Fruit fly (Drosophila melanogaster) whole organism, embryonic: ENCODE measurements around the gene Mct1.

Source experiments
- Ada2b ChIP-seq: fragments of 200-800 bp; sonication (Bioruptor generic); IDR thresholded peaks from 2 replicates; pipeline ENCODE4 v1.3.6; 2022; ENCODE audit warnings: missing biosample characterization, missing genetic modification characterization
- Adf1 ChIP-seq: fragments of 200-800 bp; sonication (Bioruptor generic); IDR thresholded peaks from 2 replicates; pipeline ENCODE4 v1.3.6; 2022; ENCODE audit warnings: missing biosample characterization, missing genetic modification characterization
- CG11504 ChIP-seq: fragments of 200-800 bp; sonication (Bioruptor generic); optimal IDR thresholded peaks from 3 replicates; lab custom pipeline; 2019; ENCODE audit warnings: missing biosample characterization, mild to moderate bottlenecking, missing genetic modification characterization, moderate library complexity
- CG15011 ChIP-seq: fragments of 200-800 bp; sonication (Bioruptor generic); optimal IDR thresholded peaks from 3 replicates; lab custom pipeline; 2018; ENCODE audit warnings: missing biosample characterization, mild to moderate bottlenecking, missing genetic modification characterization
- CG1529 ChIP-seq: fragments of 200-800 bp; sonication (Bioruptor generic); optimal IDR thresholded peaks from 3 replicates; lab custom pipeline; 2018; ENCODE audit warnings: missing biosample characterization, missing genetic modification characterization
- CG17359 ChIP-seq: fragments of 200-800 bp; sonication (Bioruptor generic); optimal IDR thresholded peaks from 3 replicates; lab custom pipeline; 2018; ENCODE audit warnings: missing biosample characterization, mild to moderate bottlenecking, missing genetic modification characterization, moderate library complexity
- CG2889 ChIP-seq: fragments of 200-800 bp; sonication (Bioruptor generic); IDR thresholded peaks from 3 replicates; pipeline ENCODE4 v1.3.6; 2022; ENCODE audit warnings: missing biosample characterization, missing genetic modification characterization
- CG6689 ChIP-seq: fragments of 200-800 bp; sonication (Bioruptor generic); IDR thresholded peaks from 2 replicates; pipeline ENCODE4 v1.3.6; 2022; ENCODE audit warnings: missing biosample characterization, missing genetic modification characterization
- CTCF ChIP-seq: fragments of 200-800 bp; sonication (Bioruptor generic); optimal IDR thresholded peaks from 2 replicates; lab custom pipeline; 2017; ENCODE audit warnings: missing biosample characterization, mild to moderate bottlenecking, missing genetic modification characterization, moderate library complexity
- D19A ChIP-seq: fragments of 200-800 bp; optimal IDR thresholded peaks from 3 replicates; lab custom pipeline; 2019; ENCODE audit warnings: missing biosample characterization, mild to moderate bottlenecking, missing genetic modification characterization, moderate library complexity
- Dip2 ChIP-seq: fragments of 200-800 bp; sonication (Bioruptor generic); IDR thresholded peaks from 2 replicates; pipeline ENCODE4 v1.3.6; 2022; ENCODE audit warnings: missing biosample characterization, missing genetic modification characterization
- Dp ChIP-seq: fragments of 200-800 bp; sonication (Bioruptor generic); optimal IDR thresholded peaks from 2 replicates; lab custom pipeline; 2018; ENCODE audit warnings: missing biosample characterization, mild to moderate bottlenecking, missing genetic modification characterization, moderate library complexity
- Drgx ChIP-seq: fragments of 200-800 bp; sonication (Bioruptor generic); IDR thresholded peaks from 2 replicates; pipeline ENCODE4 v1.3.6; 2022; ENCODE audit warnings: missing biosample characterization, missing genetic modification characterization
- Ets65A ChIP-seq: fragments of 200-800 bp; sonication (Bioruptor generic); peaks from one replicate; lab custom pipeline; 2016; ENCODE audit warnings: missing biosample characterization, missing genetic modification characterization
- Gug ChIP-seq: fragments of 200-800 bp; sonication (Bioruptor generic); IDR thresholded peaks from 4 replicates; pipeline ENCODE4 v1.3.6; 2022; ENCODE audit warnings: missing biosample characterization, missing genetic modification characterization
- Hr78 ChIP-seq, 2 experiments: fragments of 200-800 bp in 1 of 2; fragments of >200 bp in 1 of 2; sonication (Bioruptor generic) in 1 of 2; optimal IDR thresholded peaks; 2 replicates each; lab custom pipeline; 2017 to 2019; ENCODE audit warnings: missing biosample characterization in 2 of 2, missing genetic modification characterization in 2 of 2, mild to moderate bottlenecking in 1 of 2, moderate library complexity in 1 of 2
- Med ChIP-seq: fragments of 200-800 bp; sonication (Bioruptor generic); peaks from one replicate; lab custom pipeline; 2016; ENCODE audit warnings: missing biosample characterization, missing genetic modification characterization, mild to moderate bottlenecking, inconsistent platforms, moderate library complexity
- Rfx ChIP-seq: fragments of 200-800 bp; sonication (Bioruptor generic); IDR thresholded peaks from 2 replicates; pipeline ENCODE4 v1.3.6; 2022; ENCODE audit warnings: missing biosample characterization, missing genetic modification characterization
- Sox102F ChIP-seq: fragments of 200-800 bp; sonication (Bioruptor generic); optimal IDR thresholded peaks from 2 replicates; lab custom pipeline; 2018; ENCODE audit warnings: missing biosample characterization, mild to moderate bottlenecking, missing genetic modification characterization, moderate library complexity
- Xrp1 ChIP-seq: fragments of 200-800 bp; sonication (Bioruptor generic); IDR thresholded peaks from 2 replicates; pipeline ENCODE4 v1.3.6; 2022; ENCODE audit warnings: missing biosample characterization, missing genetic modification characterization
- YL-1 ChIP-seq: fragments of 200-800 bp; sonication (Bioruptor generic); optimal IDR thresholded peaks from 3 replicates; lab custom pipeline; 2017; ENCODE audit warnings: missing biosample characterization, mild to moderate bottlenecking, missing genetic modification characterization
- al ChIP-seq: fragments of 200-800 bp; sonication (Bioruptor generic); IDR thresholded peaks from 2 replicates; pipeline ENCODE4 v1.3.6; 2022; ENCODE audit warnings: missing biosample characterization, missing genetic modification characterization
- ara ChIP-seq: fragments of 200-800 bp; sonication (Bioruptor generic); IDR thresholded peaks from 2 replicates; pipeline ENCODE4 v1.3.6; 2022; ENCODE audit warnings: missing biosample characterization, missing genetic modification characterization
- bowl ChIP-seq: fragments of 200-800 bp; sonication (Bioruptor generic); IDR thresholded peaks from 2 replicates; pipeline ENCODE4 v1.3.6; 2022; ENCODE audit warnings: missing biosample characterization, missing genetic modification characterization
- cg ChIP-seq: fragments of 200-800 bp; sonication (Bioruptor generic); optimal IDR thresholded peaks from 3 replicates; lab custom pipeline; 2019; ENCODE audit warnings: missing biosample characterization, mild to moderate bottlenecking, missing genetic modification characterization, moderate library complexity
- chinmo ChIP-seq: fragments of 200-800 bp; sonication (Bioruptor generic); IDR thresholded peaks from 4 replicates; pipeline ENCODE4 v1.3.6; 2022; ENCODE audit warnings: missing biosample characterization, missing genetic modification characterization; ENCODE audit not compliant: partially characterized antibody
- chn ChIP-seq: fragments of 200-800 bp; sonication (Bioruptor generic); optimal IDR thresholded peaks from 2 replicates; lab custom pipeline; 2016; ENCODE audit warnings: missing biosample characterization, missing genetic modification characterization
- crol ChIP-seq: fragments of 200-800 bp; sonication (Bioruptor generic); IDR thresholded peaks from 2 replicates; pipeline ENCODE4 v1.3.6; 2022; ENCODE audit warnings: missing biosample characterization, missing genetic modification characterization
- danr ChIP-seq: fragments of 200-800 bp; sonication (Bioruptor generic); IDR thresholded peaks from 2 replicates; pipeline ENCODE4 v1.3.6; 2022; ENCODE audit warnings: missing biosample characterization, missing genetic modification characterization
- dm ChIP-seq: fragments of 200-800 bp; sonication (Bioruptor generic); optimal IDR thresholded peaks from 3 replicates; lab custom pipeline; 2016; ENCODE audit warnings: missing biosample characterization, missing genetic modification characterization
- dpn ChIP-seq, 2 experiments: fragments of 200-800 bp; sonication (Bioruptor generic); optimal IDR thresholded peaks; 3 replicates each; lab custom pipeline; 2016; ENCODE audit warnings: missing biosample characterization in 2 of 2, missing genetic modification characterization in 2 of 2
- dysf ChIP-seq: fragments of 200-800 bp; sonication (Bioruptor generic); IDR thresholded peaks from 3 replicates; pipeline ENCODE4 v1.3.6; 2022; ENCODE audit warnings: missing biosample characterization, missing genetic modification characterization
- exex ChIP-seq: fragments of 200-800 bp; sonication (Bioruptor generic); optimal IDR thresholded peaks from 4 replicates; lab custom pipeline; 2018; ENCODE audit warnings: missing biosample characterization, mild to moderate bottlenecking, missing genetic modification characterization, moderate library complexity
- ftz-f1 ChIP-seq: fragments of 200-800 bp; sonication (Bioruptor generic); optimal IDR thresholded peaks from 2 replicates; lab custom pipeline; 2016; ENCODE audit warnings: missing biosample characterization, missing genetic modification characterization
- hkb ChIP-seq, 2 experiments: fragments of 200-800 bp in 1 of 2; fragments of >200 bp in 1 of 2; sonication (Bioruptor generic) in 1 of 2; IDR thresholded peaks in 1 of 2; optimal IDR thresholded peaks in 1 of 2; 2 replicates each; pipeline versions ENCODE4 v1.3.6 to Lab custom; 2017 to 2022; ENCODE audit warnings: missing biosample characterization in 1 of 2, missing genetic modification characterization in 1 of 2
- hth ChIP-seq: fragments of >200 bp; optimal IDR thresholded peaks from 2 replicates; lab custom pipeline; 2017; ENCODE audit warnings: inconsistent platforms
- kah ChIP-seq: fragments of 200-800 bp; sonication (Bioruptor generic); optimal IDR thresholded peaks from 2 replicates; lab custom pipeline; 2018; ENCODE audit warnings: missing biosample characterization, mild to moderate bottlenecking, missing genetic modification characterization
- lbe ChIP-seq: fragments of 200-800 bp; sonication (Bioruptor generic); optimal IDR thresholded peaks from 2 replicates; lab custom pipeline; 2016; ENCODE audit warnings: missing biosample characterization, mild to moderate bottlenecking, missing genetic modification characterization
- nmo ChIP-seq: fragments of 200-800 bp; sonication (Bioruptor generic); optimal IDR thresholded peaks from 2 replicates; lab custom pipeline; 2018; ENCODE audit warnings: missing biosample characterization, mild to moderate bottlenecking, missing genetic modification characterization, moderate library complexity
- nom ChIP-seq: fragments of 200-800 bp; sonication (Bioruptor generic); optimal IDR thresholded peaks from 2 replicates; lab custom pipeline; 2017; ENCODE audit warnings: missing biosample characterization, missing genetic modification characterization, mild to moderate bottlenecking, moderate library complexity, missing genetic modification reagents
- pan ChIP-seq, 4 experiments: fragments of >200 bp in 3 of 4; fragments of 200-800 bp in 1 of 4; sonication (Bioruptor generic) in 1 of 4; optimal IDR thresholded peaks in 3 of 4; IDR thresholded peaks in 1 of 4; 2 replicates each; pipeline versions ENCODE4 v1.3.6 to Lab custom; 2017 to 2022; ENCODE audit warnings: missing biosample characterization in 2 of 4, missing genetic modification characterization in 2 of 4, mixed read lengths in 1 of 4
- phol ChIP-seq: fragments of 200-800 bp; sonication (Bioruptor generic); optimal IDR thresholded peaks from 3 replicates; lab custom pipeline; 2018; ENCODE audit warnings: missing biosample characterization, mild to moderate bottlenecking, missing genetic modification characterization, moderate library complexity
- row ChIP-seq: fragments of 200-800 bp; sonication (Bioruptor generic); IDR thresholded peaks from 3 replicates; pipeline ENCODE4 v1.3.6; 2022; ENCODE audit warnings: missing biosample characterization, missing genetic modification characterization
- schlank ChIP-seq: fragments of 200-800 bp; sonication (Bioruptor generic); optimal IDR thresholded peaks from 2 replicates; lab custom pipeline; 2018; ENCODE audit warnings: missing biosample characterization, mild to moderate bottlenecking, missing genetic modification characterization
- sens ChIP-seq: fragments of 200-800 bp; sonication (Bioruptor generic); peaks from one replicate; lab custom pipeline; 2016; ENCODE audit warnings: missing biosample characterization, missing genetic modification characterization
- tll ChIP-seq, 2 experiments: fragments of 200-800 bp in 1 of 2; fragments of >200 bp in 1 of 2; sonication (Bioruptor generic) in 1 of 2; optimal IDR thresholded peaks; 2 replicates each; lab custom pipeline; 2017 to 2019; ENCODE audit warnings: missing biosample characterization in 2 of 2, missing genetic modification characterization in 2 of 2, mild to moderate bottlenecking in 1 of 2, moderate library complexity in 1 of 2
- vnd ChIP-seq: fragments of 200-800 bp; sonication (Bioruptor generic); IDR thresholded peaks from 3 replicates; pipeline ENCODE4 v1.3.6; 2022; ENCODE audit warnings: missing biosample characterization, missing genetic modification characterization; ENCODE audit not compliant: partially characterized antibody

Gene Mct1

DNA sequence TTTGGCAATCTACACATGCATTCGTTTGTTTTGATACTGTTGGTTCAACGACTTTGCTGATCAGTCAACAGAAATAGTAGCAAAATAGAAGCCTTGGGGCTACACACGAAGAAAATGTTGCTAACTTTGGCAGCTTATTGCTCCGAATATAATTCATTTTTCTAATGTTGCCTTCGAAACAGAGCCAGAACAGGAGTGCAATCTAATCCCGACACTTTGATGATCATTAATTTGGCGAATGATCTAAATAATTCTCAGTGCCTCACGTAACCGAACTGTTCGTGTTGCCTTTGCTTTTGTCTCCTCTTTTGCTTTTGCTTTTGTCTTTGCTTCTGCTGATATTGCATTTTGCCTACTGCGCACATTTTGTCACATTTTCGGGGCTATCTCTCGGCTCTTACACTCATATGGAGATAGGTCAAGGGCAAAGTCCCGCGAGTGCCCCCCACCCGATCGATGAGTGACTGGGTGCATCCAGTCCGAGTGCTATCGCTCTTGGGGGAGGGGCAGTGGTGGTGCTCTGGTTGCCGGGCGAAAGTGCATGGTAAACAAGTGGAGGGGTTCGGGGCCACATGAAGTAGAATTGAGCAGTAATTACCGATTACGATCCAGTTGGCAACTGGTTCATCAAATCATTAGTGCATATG is 7.2 kb downstream of the Mct1 start:
- TF ChIP-seq Sox102F (GFP tag; lab: Kevin White, UChicago) (peak; percentile 15), Ets65A (GFP tag; lab: Kevin White, UChicago) (peak; percentile 6), phol (tag; lab: Kevin White, UChicago) (peak; percentile 2), ara (GFP tag; lab: Robert Waterston, UW) (0 out of 2 replicates have a peak, but pooled peaks have one; percentile 36), Rfx (GFP tag; lab: Robert Waterston, UW) (no peak), Xrp1 (GFP tag; lab: Robert Waterston, UW) (peak; percentile 30; the same call in 1 of the 2 replicates), dpn (GFP tag; optimal IDR thresholded peaks at IDR 0.05; lab: Kevin White, UChicago) (no peak), dysf (GFP tag; lab: Robert Waterston, UW) (peak; percentile 34; the same call in 1 of the 3 replicates), Med (peak; percentile 40), CG6689 (GFP tag; lab: Robert Waterston, UW) (0 out of 2 replicates have a peak, but pooled peaks have one; percentile 26), Drgx (GFP tag; lab: Robert Waterston, UW) (peak; percentile 74), Dp (GFP tag; lab: Kevin White, UChicago) (no peak), sens (GFP tag; lab: Kevin White, UChicago) (peak; percentile 49), lbe (peak; percentile 16), nom (GFP tag; lab: Kevin White, UChicago) (peak; percentile 47), row (GFP tag; lab: Robert Waterston, UW) (0 out of 3 replicates have a peak, but pooled peaks have one; percentile 8), Hr78 (GFP tag; optimal IDR thresholded peaks at IDR 0.05; lab: Kevin White, UChicago) (peak in 1 of 2 experiments; percentile 43), hkb (optimal IDR thresholded peaks at IDR 0.05; lab: Kevin White, UChicago) (no peak), hkb (GFP tag; IDR thresholded peaks at IDR 0.05; lab: Robert Waterston, UW) (peak; percentile 39; the same call in 1 of the 2 replicates), CG11504 (tag; lab: Kevin White, UChicago) (peak; percentile 24), YL-1 (no peak), Ada2b (GFP tag; lab: Robert Waterston, UW) (0 out of 2 replicates have a peak, but pooled peaks have one; percentile 12), al (GFP tag; lab: Robert Waterston, UW) (no peak), schlank (no peak), nmo (peak; percentile 2), pan (optimal IDR thresholded peaks at IDR 0.05; lab: Kevin White, UChicago) (no peak), pan (GFP tag; optimal IDR thresholded peaks at IDR 0.05 in 1 of 2, IDR thresholded peaks at IDR 0.05 in 1 of 2) (peak in 1 of 2 experiments; percentile 24), tll (GFP tag; optimal IDR thresholded peaks at IDR 0.05; lab: Kevin White, UChicago) (no peak), CG17359 (tag; lab: Kevin White, UChicago) (peak; percentile 6)

DNA sequence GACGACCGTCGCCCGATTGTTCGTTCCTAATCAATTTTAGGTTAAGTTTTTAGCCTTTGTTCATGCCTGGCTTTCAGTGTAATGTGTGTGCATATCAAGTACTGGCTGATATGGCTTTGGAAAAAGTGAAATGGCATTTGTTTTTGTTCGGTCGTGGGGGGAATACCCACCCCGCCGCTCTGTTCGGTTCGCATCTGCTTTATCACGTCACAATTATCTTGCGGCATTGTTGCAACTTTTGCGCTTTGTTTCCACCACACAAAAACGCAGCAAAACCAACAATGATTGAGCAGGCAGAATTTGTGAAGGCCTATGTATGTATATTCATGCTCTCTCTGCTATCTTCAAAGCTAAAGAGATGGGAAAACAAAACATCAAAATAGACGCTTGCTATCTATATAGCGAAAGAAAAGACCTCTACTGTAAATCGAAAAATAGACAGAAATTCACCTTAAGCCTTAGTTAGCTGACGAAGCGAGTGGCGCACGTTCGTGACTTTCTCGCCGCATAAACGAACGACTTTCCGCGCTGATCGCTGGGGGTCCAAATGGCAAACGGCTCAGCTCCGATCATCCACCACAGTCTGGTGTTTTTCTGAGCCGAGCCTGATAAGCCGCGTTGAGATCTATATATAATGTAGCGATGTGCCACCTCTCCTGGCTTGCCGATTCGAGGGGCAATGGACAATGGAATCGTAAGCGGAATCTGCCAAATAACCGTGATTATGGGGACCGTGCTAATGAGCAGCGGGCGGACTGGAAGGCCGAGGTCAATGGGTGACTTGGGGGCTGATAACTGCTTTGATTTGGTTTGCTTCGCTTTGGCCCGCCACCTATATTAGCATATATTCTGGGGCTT is 8.7 kb downstream of the Mct1 start:
- no peak for TF ChIP-seq chn (GFP tag; lab: Kevin White, UChicago)
- no peak for TF ChIP-seq Dip2 (GFP tag; lab: Robert Waterston, UW)
- no peak for TF ChIP-seq CG17359 (tag; lab: Kevin White, UChicago)
- no peak for TF ChIP-seq danr (GFP tag; lab: Robert Waterston, UW)
- no peak for TF ChIP-seq hth
- TF ChIP-seq kah: no peak
- no peak for TF ChIP-seq CG1529 (GFP tag; lab: Kevin White, UChicago)
- no peak for TF ChIP-seq crol (GFP tag; lab: Robert Waterston, UW)
- no peak for TF ChIP-seq dm (GFP tag; lab: Kevin White, UChicago)
- TF ChIP-seq CG2889: no peak
- no peak for TF ChIP-seq ftz-f1 (GFP tag; lab: Kevin White, UChicago)
- no peak for TF ChIP-seq CG15011
- no peak for TF ChIP-seq vnd (GFP tag; lab: Robert Waterston, UW)
- no peak for TF ChIP-seq dpn (GFP tag; optimal IDR thresholded peaks at IDR 0.05; lab: Kevin White, UChicago)
- TF ChIP-seq bowl (GFP tag; lab: Robert Waterston, UW): no peak
- TF ChIP-seq Adf1: no peak
- no peak for TF ChIP-seq cg (GFP tag; lab: Kevin White, UChicago)
- no peak for TF ChIP-seq D19A (tag; lab: Kevin White, UChicago)
- TF ChIP-seq exex (tag; lab: Kevin White, UChicago): no peak
- no peak for TF ChIP-seq CTCF (GFP tag; lab: Kevin White, UChicago)
- TF ChIP-seq chinmo (GFP tag; lab: Robert Waterston, UW): no peak
- no peak for TF ChIP-seq Gug
